Worm (Caenorhabditis elegans) whole organism, L4 larva: ENCODE measurements around the gene unc-10.
A peak's percentile ranks its signal among the peaks of the same experiment; 100 is the strongest.

Source experiments
- F44E2.7 ChIP-seq: fragments of 200-800 bp; sonication (Bioruptor generic); IDR thresholded peaks from 2 replicates; pipeline ENCODE4 v2.1.2; 2022; ENCODE audit warnings: missing genetic modification characterization, missing compliant biosample characterization
- T20F7.1 ChIP-seq: fragments of 200-800 bp; sonication (Bioruptor generic); optimal IDR thresholded peaks from 2 replicates; lab custom pipeline; 2018; ENCODE audit warnings: mild to moderate bottlenecking, missing genetic modification characterization, missing compliant biosample characterization
- Y105C5A.15 ChIP-seq: fragments of 200-800 bp; sonication (Bioruptor generic); IDR thresholded peaks from 2 replicates; pipeline ENCODE4 v1.3.6; 2022; ENCODE audit warnings: missing genetic modification characterization, missing compliant biosample characterization
- Y5F2A.4 ChIP-seq: fragments of 200-800 bp; sonication (Bioruptor generic); optimal IDR thresholded peaks from 2 replicates; lab custom pipeline; 2018; ENCODE audit warnings: mild to moderate bottlenecking, missing genetic modification characterization, missing compliant biosample characterization
- aha-1 ChIP-seq: fragments of 150-350 bp; peaks from one replicate; lab custom pipeline; 2014; ENCODE audit warnings: missing biosample characterization, missing genetic modification characterization
- arid-1 ChIP-seq: fragments of 200-800 bp; sonication (Bioruptor generic); conservative IDR thresholded peaks from 2 replicates; pipeline ENCODE4 v1.3.6; 2022; ENCODE audit warnings: missing genetic modification reagents, missing genetic modification characterization, missing compliant biosample characterization
- attf-4 ChIP-seq: sonication (generic microtip); optimal IDR thresholded peaks from 3 replicates; lab custom pipeline; 2017; ENCODE audit warnings: missing biosample characterization, missing genetic modification characterization
- ceh-20 ChIP-seq: fragments of 200-800 bp; sonication (Bioruptor generic); IDR thresholded peaks from 2 replicates; pipeline ENCODE4 v1.3.6; 2022; ENCODE audit warnings: missing genetic modification reagents, missing genetic modification characterization, missing compliant biosample characterization
- cey-2 ChIP-seq: sonication (generic microtip); optimal IDR thresholded peaks from 3 replicates; lab custom pipeline; 2017; ENCODE audit warnings: missing genetic modification characterization, mild to moderate bottlenecking, missing compliant biosample characterization, antibody characterized with exemption, borderline replicate concordance; ENCODE audit not compliant: insufficient read depth
- daf-16 ChIP-seq, 3 experiments: sonication (generic microtip); optimal IDR thresholded peaks; 2 replicates each; lab custom pipeline; 2016 to 2017; ENCODE audit warnings: missing genetic modification characterization in 3 of 3, missing genetic modification reagents in 3 of 3, mild to moderate bottlenecking in 2 of 3, missing compliant biosample characterization in 2 of 3, missing biosample characterization in 1 of 3, moderate library complexity in 1 of 3
- dmd-6 ChIP-seq: fragments of 200-800 bp; sonication (Bioruptor generic); IDR thresholded peaks from 2 replicates; pipeline ENCODE4 v1.3.6; 2022; ENCODE audit warnings: missing genetic modification reagents, missing genetic modification characterization, missing compliant biosample characterization
- dmd-9 ChIP-seq: fragments of 200-800 bp; sonication (Bioruptor generic); IDR thresholded peaks from 2 replicates; pipeline ENCODE4 v1.3.6; 2022; ENCODE audit warnings: missing genetic modification reagents, missing genetic modification characterization, missing compliant biosample characterization
- dpl-1 ChIP-seq: fragments of 150-350 bp; optimal IDR thresholded peaks from 2 replicates; lab custom pipeline; 2014; ENCODE audit warnings: missing biosample characterization, missing genetic modification reagents, missing genetic modification characterization
- duxl-1 ChIP-seq: sonication (generic microtip); optimal IDR thresholded peaks from 2 replicates; lab custom pipeline; 2016; ENCODE audit warnings: mild to moderate bottlenecking, missing genetic modification characterization, moderate library complexity, missing compliant biosample characterization; ENCODE audit not compliant: poor library complexity
- dve-1 ChIP-seq: sonication (generic microtip); optimal IDR thresholded peaks from 2 replicates; lab custom pipeline; 2017; ENCODE audit warnings: antibody characterized with exemption, mild to moderate bottlenecking, missing genetic modification characterization, missing compliant biosample characterization; ENCODE audit not compliant: insufficient read depth
- fkh-10 ChIP-seq: fragments of 150-350 bp; optimal IDR thresholded peaks from 2 replicates; lab custom pipeline; 2014; ENCODE audit warnings: missing biosample characterization, missing genetic modification reagents, missing genetic modification characterization
- hif-1 ChIP-seq, 2 experiments: sonication (generic microtip); optimal IDR thresholded peaks; 2 replicates each; lab custom pipeline; 2016 to 2017; ENCODE audit warnings: missing compliant biosample characterization in 2 of 2, missing genetic modification characterization in 2 of 2, missing genetic modification reagents in 2 of 2, missing genotype in 2 of 2, mild to moderate bottlenecking in 1 of 2
- hlh-11 ChIP-seq: fragments of 200-800 bp; sonication (Bioruptor generic); optimal IDR thresholded peaks from 2 replicates; lab custom pipeline; 2018; ENCODE audit warnings: mild to moderate bottlenecking, missing genetic modification characterization, missing compliant biosample characterization
- hlh-30 ChIP-seq: sonication (generic microtip); optimal IDR thresholded peaks from 2 replicates; lab custom pipeline; 2017; ENCODE audit warnings: antibody characterized with exemption, mild to moderate bottlenecking, missing genetic modification characterization, missing compliant biosample characterization; ENCODE audit not compliant: insufficient read depth
- hmg-1.1 ChIP-seq: fragments of 200-800 bp; sonication (Bioruptor generic); IDR thresholded peaks from 2 replicates; pipeline ENCODE4 v1.3.6; 2022; ENCODE audit warnings: missing genetic modification reagents, missing genetic modification characterization, missing compliant biosample characterization
- jun-1 ChIP-seq: fragments of 150-350 bp; optimal IDR thresholded peaks from 2 replicates; lab custom pipeline; 2014; ENCODE audit warnings: missing biosample characterization, missing genetic modification reagents, missing genetic modification characterization
- lim-7 ChIP-seq: fragments of 200-800 bp; sonication (Bioruptor generic); IDR thresholded peaks from 2 replicates; pipeline ENCODE4 v1.3.6; 2022; ENCODE audit warnings: missing genetic modification characterization, missing compliant biosample characterization
- lin-13 ChIP-seq: fragments of 150-350 bp; optimal IDR thresholded peaks from 2 replicates; lab custom pipeline; 2014; ENCODE audit warnings: missing biosample characterization, missing genetic modification reagents, missing genetic modification characterization
- lin-39 ChIP-seq: fragments of 150-350 bp; optimal IDR thresholded peaks from 2 replicates; lab custom pipeline; 2014; ENCODE audit warnings: missing biosample characterization, missing genetic modification reagents, missing genetic modification characterization
- lsy-2 ChIP-seq, 2 experiments: fragments of 150-350 bp in 1 of 2; sonication (generic microtip) in 1 of 2; optimal IDR thresholded peaks; 2 replicates each; lab custom pipeline; 2014 to 2017; ENCODE audit warnings: missing biosample characterization in 2 of 2, missing genetic modification characterization in 2 of 2
- madf-5 ChIP-seq, 2 experiments: fragments of 200-800 bp; sonication (Bioruptor generic); IDR thresholded peaks; 2 replicates each; pipeline ENCODE4 v1.3.6; 2022; ENCODE audit warnings: missing compliant biosample characterization in 2 of 2, missing genetic modification characterization in 2 of 2
- mdl-1 ChIP-seq, 2 experiments: fragments of 150-350 bp in 1 of 2; sonication (generic microtip) in 1 of 2; optimal IDR thresholded peaks; 2 replicates each; lab custom pipeline; 2014 to 2017; ENCODE audit warnings: missing biosample characterization in 2 of 2, missing genetic modification characterization in 2 of 2
- mxl-2 ChIP-seq: fragments of 200-800 bp; sonication (Bioruptor generic); conservative IDR thresholded peaks from 2 replicates; pipeline ENCODE4 v1.3.6; 2022; ENCODE audit warnings: missing genetic modification reagents, missing genetic modification characterization, missing compliant biosample characterization
- mxl-3 ChIP-seq: fragments of 200-800 bp; sonication (Bioruptor generic); optimal IDR thresholded peaks from 2 replicates; lab custom pipeline; 2018; ENCODE audit warnings: mild to moderate bottlenecking, missing genetic modification characterization, missing compliant biosample characterization
- nhr-28 ChIP-seq: fragments of 150-350 bp; optimal IDR thresholded peaks from 2 replicates; lab custom pipeline; 2014; ENCODE audit warnings: missing biosample characterization, missing genetic modification characterization
- nhr-41 ChIP-seq: fragments of 200-800 bp; sonication (Bioruptor generic); IDR thresholded peaks from 2 replicates; pipeline ENCODE4 v1.3.6; 2022; ENCODE audit warnings: missing genetic modification reagents, missing genetic modification characterization, missing compliant biosample characterization
- nhr-6 ChIP-seq: fragments of 150-350 bp; optimal IDR thresholded peaks from 2 replicates; lab custom pipeline; 2014; ENCODE audit warnings: missing biosample characterization, missing genetic modification characterization
- php-3 ChIP-seq: fragments of 200-800 bp; sonication (Bioruptor generic); IDR thresholded peaks from 2 replicates; pipeline ENCODE4 v1.3.6; 2022; ENCODE audit warnings: missing genetic modification reagents, missing genetic modification characterization, missing compliant biosample characterization
- pqm-1 ChIP-seq: sonication (generic microtip); optimal IDR thresholded peaks from 2 replicates; lab custom pipeline; 2017; ENCODE audit warnings: missing biosample characterization, missing genetic modification characterization
- rbr-2 ChIP-seq: sonication (generic microtip); optimal IDR thresholded peaks from 2 replicates; lab custom pipeline; 2016; ENCODE audit warnings: missing genotype, missing genetic modification characterization, missing compliant biosample characterization
- saeg-2 ChIP-seq: fragments of 200-800 bp; sonication (Bioruptor generic); IDR thresholded peaks from 2 replicates; pipeline ENCODE4 v1.3.6; 2022; ENCODE audit warnings: missing genetic modification reagents, missing genetic modification characterization, missing compliant biosample characterization
- snpc-1.2 ChIP-seq: fragments of 200-800 bp; sonication (Bioruptor generic); IDR thresholded peaks from 2 replicates; pipeline ENCODE4 v1.3.6; 2022; ENCODE audit warnings: missing genetic modification reagents, missing genetic modification characterization, missing compliant biosample characterization
- snpc-4 ChIP-seq: fragments of 150-350 bp; optimal IDR thresholded peaks from 2 replicates; lab custom pipeline; 2014; ENCODE audit warnings: missing biosample characterization, missing genetic modification characterization
- spr-3 ChIP-seq: fragments of 200-800 bp; sonication (Bioruptor generic); optimal IDR thresholded peaks from 2 replicates; lab custom pipeline; 2018; ENCODE audit warnings: mild to moderate bottlenecking, missing genetic modification characterization, missing compliant biosample characterization
- unc-130 ChIP-seq: sonication (generic microtip); optimal IDR thresholded peaks from 2 replicates; lab custom pipeline; 2016; ENCODE audit warnings: missing genetic modification reagents, missing genetic modification characterization, missing compliant biosample characterization
- vab-7 ChIP-seq: fragments of 200-800 bp; sonication (Bioruptor generic); IDR thresholded peaks from 2 replicates; pipeline ENCODE4 v1.3.6; 2022; ENCODE audit warnings: missing genetic modification reagents, missing genetic modification characterization, missing compliant biosample characterization
- zip-11 ChIP-seq: fragments of 200-800 bp; sonication (Bioruptor generic); IDR thresholded peaks from 2 replicates; pipeline ENCODE4 v1.3.6; 2022; ENCODE audit warnings: missing genetic modification characterization, missing compliant biosample characterization

Gene unc-10

ce11 chrX:7264591-7265306 lies 15.4 kb downstream of the unc-10 start (continued):
- no peak for TF ChIP-seq lin-39 (tag; lab: Kevin White, UChicago)
- peak; percentile 65 for TF ChIP-seq vab-7
- no peak for TF ChIP-seq cey-2 (tag; lab: Kevin White, UChicago)
- TF ChIP-seq unc-130, result no peak
- 0 out of 2 replicates have a peak, but pooled peaks have one; percentile 52 for TF ChIP-seq php-3 (GFP tag; lab: Robert Waterston, UW)
- TF ChIP-seq snpc-1.2 (GFP tag; lab: Robert Waterston, UW), result no peak

- TF ChIP-seq cey-2 (tag; lab: Kevin White, UChicago) (no peak), aha-1 (peak; percentile 55), pqm-1 (tag; lab: Kevin White, UChicago) (peak; percentile 38), daf-16 (GFP tag; optimal IDR thresholded peaks at IDR 0.05; lab: Kevin White, UChicago) (no peak), daf-16 (tag; optimal IDR thresholded peaks at IDR 0.05; lab: Kevin White, UChicago) (peak; percentile 61), spr-3 (no peak), T20F7.1 (GFP tag; lab: Kevin White, UChicago) (peak; percentile 32), dve-1 (tag; lab: Kevin White, UChicago) (peak; percentile 27), Y5F2A.4 (GFP tag; lab: Kevin White, UChicago) (no peak), arid-1 (GFP tag; lab: Robert Waterston, UW) (no peak)
These were observed 19.6 kb downstream of the unc-10 start, which contains the start of gene lact-1 for ce11 chrX:7260327-7261019. Gene lact-1 (minus strand): TSS chrX:7260377.

- TF ChIP-seq hlh-30 (tag; lab: Kevin White, UChicago), result no peak
- TF ChIP-seq hif-1 (tag; optimal IDR thresholded peaks at IDR 0.05; lab: Kevin White, UChicago), result no peak
- no peak for TF ChIP-seq lin-13 (GFP tag; lab: Kevin White, UChicago)
- TF ChIP-seq dmd-6 (GFP tag; lab: Robert Waterston, UW), result no peak
- TF ChIP-seq lsy-2 (tag; optimal IDR thresholded peaks at IDR 0.05; lab: Kevin White, UChicago), result no peak
- no peak for TF ChIP-seq jun-1 (tag; lab: Kevin White, UChicago)
- TF ChIP-seq ceh-20, result no peak
- no peak for TF ChIP-seq Y105C5A.15
- TF ChIP-seq dmd-9 (GFP tag; lab: Robert Waterston, UW), result no peak
- TF ChIP-seq, all 104 proteins: peak for 0
These were observed 23.2 kb downstream of the unc-10 start, which contains the start of gene F46H5.5 for ce11 chrX:7256891-7257290. Gene F46H5.5 (minus strand): TSS chrX:7256991.

- TF ChIP-seq nhr-6 (peak; percentile 4), madf-5 (GFP tag; IDR thresholded peaks at IDR 0.05; lab: Robert Waterston, UW) (no peak), mxl-3 (GFP tag; lab: Kevin White, UChicago) (peak; percentile 18), nhr-41 (GFP tag; lab: Robert Waterston, UW) (no peak), duxl-1 (no peak), fkh-10 (GFP tag; lab: Kevin White, UChicago) (no peak), arid-1 (GFP tag; lab: Robert Waterston, UW) (no peak), mdl-1 (tag; optimal IDR thresholded peaks at IDR 0.05; lab: Kevin White, UChicago) (no peak), saeg-2 (no peak), mxl-2 (GFP tag; lab: Robert Waterston, UW) (no peak), dpl-1 (GFP tag; lab: Kevin White, UChicago) (no peak), rbr-2 (tag; lab: Kevin White, UChicago) (no peak), T20F7.1 (GFP tag; lab: Kevin White, UChicago) (peak; percentile 88), snpc-1.2 (GFP tag; lab: Robert Waterston, UW) (no peak), zip-11 (GFP tag; lab: Robert Waterston, UW) (no peak), nhr-28 (tag; lab: Kevin White, UChicago) (peak; percentile 29), F44E2.7 (GFP tag; lab: Robert Waterston, UW) (no peak), lim-7 (GFP tag; lab: Robert Waterston, UW) (no peak), hmg-1.1 (GFP tag; lab: Robert Waterston, UW) (peak; percentile 60), hlh-11 (tag; lab: Kevin White, UChicago) (peak; percentile 25), dve-1 (tag; lab: Kevin White, UChicago) (peak; percentile 12), attf-4 (no peak), snpc-4 (tag; lab: Kevin White, UChicago) (no peak)
These were observed 25.6 kb downstream of the unc-10 start, which contains the start of gene F46H5.4 for ce11 chrX:7254558-7254957. Gene F46H5.4 (minus strand): TSS chrX:7254610.
